Fruit fly (Drosophila melanogaster) whole organism, embryonic: ENCODE data around the gene CG14230.

Source experiments
- Aef1 ChIP-seq: fragments of 200-800 bp; sonication (Bioruptor generic); IDR thresholded peaks from 3 replicates; pipeline ENCODE4 v1.3.6; 2022; ENCODE audit warnings: missing biosample characterization, missing genetic modification characterization
- CG10147 ChIP-seq: fragments of 200-800 bp; sonication (Bioruptor generic); optimal IDR thresholded peaks from 2 replicates; lab custom pipeline; 2019; ENCODE audit warnings: missing biosample characterization, mild to moderate bottlenecking, missing genetic modification characterization, moderate library complexity
- CG10979 ChIP-seq: fragments of 200-800 bp; sonication (Bioruptor generic); optimal IDR thresholded peaks from 2 replicates; lab custom pipeline; 2018; ENCODE audit warnings: missing biosample characterization, mild to moderate bottlenecking, missing genetic modification characterization, moderate library complexity
- CG11560 ChIP-seq: fragments of 200-800 bp; sonication (Bioruptor generic); IDR thresholded peaks from 3 replicates; pipeline ENCODE4 v1.3.6; 2022; ENCODE audit warnings: missing biosample characterization, missing genetic modification characterization
- CG11695 ChIP-seq: fragments of 200-800 bp; sonication (Bioruptor generic); IDR thresholded peaks from 3 replicates; pipeline ENCODE4 v1.3.6; 2022; ENCODE audit warnings: missing biosample characterization, missing genetic modification characterization
- CG12299 ChIP-seq: fragments of 200-800 bp; sonication (Bioruptor generic); optimal IDR thresholded peaks from 2 replicates; lab custom pipeline; 2018; ENCODE audit warnings: missing biosample characterization, mild to moderate bottlenecking, missing genetic modification characterization
- CG12942 ChIP-seq: fragments of 200-800 bp; sonication (Bioruptor generic); optimal IDR thresholded peaks from 3 replicates; lab custom pipeline; 2016; ENCODE audit warnings: missing biosample characterization, missing genetic modification characterization
- CG14710 ChIP-seq: fragments of 200-800 bp; sonication (Bioruptor generic); optimal IDR thresholded peaks from 3 replicates; lab custom pipeline; 2019; ENCODE audit warnings: missing biosample characterization, mild to moderate bottlenecking, missing genetic modification characterization, moderate library complexity
- CG17568 ChIP-seq: fragments of 200-800 bp; sonication (Bioruptor generic); optimal IDR thresholded peaks from 2 replicates; lab custom pipeline; 2018; ENCODE audit warnings: missing biosample characterization, mild to moderate bottlenecking, missing genetic modification characterization, moderate library complexity
- CG17612 ChIP-seq: fragments of 200-800 bp; sonication (Bioruptor generic); IDR thresholded peaks from 2 replicates; pipeline ENCODE4 v1.3.6; 2022; ENCODE audit warnings: missing biosample characterization, missing genetic modification characterization
- CG18764 ChIP-seq: fragments of 200-800 bp; sonication (Bioruptor generic); optimal IDR thresholded peaks from 3 replicates; lab custom pipeline; 2016; ENCODE audit warnings: missing biosample characterization, missing genetic modification characterization
- CG33213 ChIP-seq: fragments of 200-800 bp; sonication (Bioruptor generic); optimal IDR thresholded peaks from 3 replicates; lab custom pipeline; 2016; ENCODE audit warnings: missing biosample characterization, missing genetic modification characterization
- CG33557 ChIP-seq: fragments of 200-800 bp; sonication (Bioruptor generic); optimal IDR thresholded peaks from 2 replicates; lab custom pipeline; 2019; ENCODE audit warnings: missing biosample characterization, mild to moderate bottlenecking, missing genetic modification characterization, moderate library complexity
- CG4404 ChIP-seq: fragments of 200-800 bp; sonication (Bioruptor generic); IDR thresholded peaks from 2 replicates; pipeline ENCODE4 v1.3.6; 2022; ENCODE audit warnings: missing biosample characterization, missing genetic modification characterization
- CG6765 ChIP-seq: fragments of 200-800 bp; sonication (Bioruptor generic); optimal IDR thresholded peaks from 3 replicates; lab custom pipeline; 2017; ENCODE audit warnings: missing biosample characterization, mild to moderate bottlenecking, missing genetic modification characterization
- CG7357 ChIP-seq: fragments of 200-800 bp; sonication (Bioruptor generic); IDR thresholded peaks from 3 replicates; pipeline ENCODE4 v1.3.6; 2022; ENCODE audit warnings: missing biosample characterization, missing genetic modification characterization
- CG7745 ChIP-seq: fragments of 200-800 bp; sonication (Bioruptor generic); optimal IDR thresholded peaks from 2 replicates; lab custom pipeline; 2018; ENCODE audit warnings: missing biosample characterization, mild to moderate bottlenecking, missing genetic modification characterization, moderate library complexity
- CG8944 ChIP-seq: fragments of 200-800 bp; sonication (Bioruptor generic); optimal IDR thresholded peaks from 3 replicates; lab custom pipeline; 2016; ENCODE audit warnings: missing biosample characterization, missing genetic modification characterization
- CG9727 ChIP-seq: fragments of 200-800 bp; sonication (Bioruptor generic); optimal IDR thresholded peaks from 3 replicates; lab custom pipeline; 2017; ENCODE audit warnings: missing biosample characterization, mild to moderate bottlenecking, missing genetic modification characterization
- Dip2 ChIP-seq: fragments of 200-800 bp; sonication (Bioruptor generic); IDR thresholded peaks from 2 replicates; pipeline ENCODE4 v1.3.6; 2022; ENCODE audit warnings: missing biosample characterization, missing genetic modification characterization
- Eip74EF ChIP-seq, 2 experiments: fragments of 200-800 bp in 1 of 2; fragments of >200 bp in 1 of 2; sonication (Bioruptor generic) in 1 of 2; optimal IDR thresholded peaks; 2 replicates each; lab custom pipeline; 2017 to 2019; ENCODE audit warnings: missing biosample characterization in 2 of 2, missing genetic modification characterization in 2 of 2, mild to moderate bottlenecking in 1 of 2, moderate library complexity in 1 of 2
- Ets97D ChIP-seq: fragments of 200-800 bp; sonication (Bioruptor generic); optimal IDR thresholded peaks from 3 replicates; lab custom pipeline; 2016; ENCODE audit warnings: missing biosample characterization, missing genetic modification characterization
- GATAe ChIP-seq: fragments of 200-800 bp; sonication (Bioruptor generic); conservative IDR thresholded peaks from 2 replicates; pipeline ENCODE4 v1.3.6; 2022; ENCODE audit warnings: missing biosample characterization, missing genetic modification characterization
- HLH54F ChIP-seq: fragments of 200-800 bp; sonication (Bioruptor generic); optimal IDR thresholded peaks from 3 replicates; lab custom pipeline; 2016; ENCODE audit warnings: missing biosample characterization, missing genetic modification characterization
- HLHmδ ChIP-seq: fragments of 200-800 bp; sonication (Bioruptor generic); optimal IDR thresholded peaks from 2 replicates; lab custom pipeline; 2018; ENCODE audit warnings: missing biosample characterization, mild to moderate bottlenecking, missing genetic modification characterization, moderate library complexity
- Hand ChIP-seq: fragments of 200-800 bp; sonication (Bioruptor generic); optimal IDR thresholded peaks from 2 replicates; lab custom pipeline; 2017; ENCODE audit warnings: mild to moderate bottlenecking, missing biosample characterization, missing genetic modification reagents, missing genetic modification characterization
- MESR4 ChIP-seq: fragments of 200-800 bp; sonication (Bioruptor generic); optimal IDR thresholded peaks from 2 replicates; lab custom pipeline; 2018; ENCODE audit warnings: missing biosample characterization, mild to moderate bottlenecking, missing genetic modification characterization, moderate library complexity
- MTF-1 ChIP-seq: fragments of 200-800 bp; sonication (Bioruptor generic); optimal IDR thresholded peaks from 2 replicates; lab custom pipeline; 2018; ENCODE audit warnings: missing biosample characterization, mild to moderate bottlenecking, missing genetic modification characterization, borderline replicate concordance
- PHDP ChIP-seq: fragments of 200-800 bp; sonication (Bioruptor generic); optimal IDR thresholded peaks from 3 replicates; lab custom pipeline; 2018; ENCODE audit warnings: missing biosample characterization, mild to moderate bottlenecking, missing genetic modification characterization, moderate library complexity
- Pdp1 ChIP-seq, 2 experiments: fragments of 200-800 bp; sonication (Bioruptor generic); optimal IDR thresholded peaks; 3 replicates each; lab custom pipeline; 2016; ENCODE audit warnings: missing biosample characterization in 2 of 2, missing genetic modification characterization in 2 of 2, mild to moderate bottlenecking in 1 of 2, moderate library complexity in 1 of 2
- Ptx1 ChIP-seq: fragments of 200-800 bp; sonication (Bioruptor generic); IDR thresholded peaks from 2 replicates; pipeline ENCODE4 v1.3.6; 2022; ENCODE audit warnings: missing biosample characterization, missing genetic modification characterization
- Trl ChIP-seq, 3 experiments: fragments of >200 bp in 2 of 3; fragments of 200-800 bp in 1 of 3; sonication (Bioruptor generic) in 1 of 3; optimal IDR thresholded peaks; 2 replicates in 1 of 3; 3 replicates in 2 of 3; lab custom pipeline; 2016 to 2017; ENCODE audit warnings: missing biosample characterization in 1 of 3, missing genetic modification characterization in 1 of 3
- az2 ChIP-seq: fragments of 200-800 bp; sonication (Bioruptor generic); optimal IDR thresholded peaks from 3 replicates; lab custom pipeline; 2016; ENCODE audit warnings: missing biosample characterization, missing genetic modification characterization
- bigmax ChIP-seq: fragments of 200-800 bp; sonication (Bioruptor generic); optimal IDR thresholded peaks from 2 replicates; lab custom pipeline; 2018; ENCODE audit warnings: missing biosample characterization, mild to moderate bottlenecking, missing genetic modification characterization
- eve ChIP-seq, 2 experiments: fragments of >200 bp; optimal IDR thresholded peaks; 2 replicates each; lab custom pipeline; 2017; ENCODE audit warnings: missing biosample characterization in 2 of 2, missing genetic modification characterization in 2 of 2
- gem ChIP-seq: fragments of 200-800 bp; sonication (Bioruptor generic); optimal IDR thresholded peaks from 2 replicates; lab custom pipeline; 2019; ENCODE audit warnings: missing biosample characterization, mild to moderate bottlenecking, missing genetic modification characterization, moderate library complexity
- gfzf ChIP-seq: fragments of 200-800 bp; sonication (Bioruptor generic); optimal IDR thresholded peaks from 2 replicates; lab custom pipeline; 2016; ENCODE audit warnings: missing biosample characterization, mild to moderate bottlenecking, missing genetic modification characterization, moderate library complexity
- klu ChIP-seq: fragments of 200-800 bp; sonication (Bioruptor generic); IDR thresholded peaks from 2 replicates; pipeline ENCODE4 v1.3.6; 2022; ENCODE audit warnings: missing biosample characterization, missing genetic modification characterization
- kni ChIP-seq: fragments of 200-800 bp; sonication (Bioruptor generic); optimal IDR thresholded peaks from 3 replicates; lab custom pipeline; 2017; ENCODE audit warnings: mild to moderate bottlenecking, missing biosample characterization, missing genetic modification reagents, missing genetic modification characterization
- nau ChIP-seq: fragments of 200-800 bp; sonication (Bioruptor generic); optimal IDR thresholded peaks from 3 replicates; lab custom pipeline; 2017; ENCODE audit warnings: missing biosample characterization, mild to moderate bottlenecking, missing genetic modification characterization, missing genetic modification reagents
- otp ChIP-seq: fragments of 200-800 bp; sonication (Bioruptor generic); IDR thresholded peaks from 3 replicates; pipeline ENCODE4, ENCODE4 v1.3.6; 2022; ENCODE audit warnings: missing biosample characterization, missing genetic modification characterization
- psq ChIP-seq: fragments of 200-800 bp; sonication (Bioruptor generic); optimal IDR thresholded peaks from 2 replicates; lab custom pipeline; 2017; ENCODE audit warnings: missing biosample characterization, missing genetic modification characterization
- ro ChIP-seq: fragments of 200-800 bp; sonication (Bioruptor generic); IDR thresholded peaks from 2 replicates; pipeline ENCODE4 v1.3.6; 2022; ENCODE audit warnings: missing biosample characterization, missing genetic modification characterization
- sd ChIP-seq: fragments of 200-800 bp; sonication (Bioruptor generic); optimal IDR thresholded peaks from 3 replicates; lab custom pipeline; 2018; ENCODE audit warnings: missing biosample characterization, mild to moderate bottlenecking, missing genetic modification characterization, moderate library complexity
- vfl ChIP-seq: fragments of 200-800 bp; sonication (Bioruptor generic); optimal IDR thresholded peaks from 2 replicates; lab custom pipeline; 2016; ENCODE audit warnings: missing biosample characterization, missing genetic modification characterization
- vnd ChIP-seq: fragments of 200-800 bp; sonication (Bioruptor generic); IDR thresholded peaks from 3 replicates; pipeline ENCODE4 v1.3.6; 2022; ENCODE audit warnings: missing biosample characterization, missing genetic modification characterization; ENCODE audit not compliant: partially characterized antibody
- yki ChIP-seq: fragments of >200 bp; optimal IDR thresholded peaks from 3 replicates; lab custom pipeline; 2018
- zfh2 ChIP-seq: fragments of 200-800 bp; sonication (Bioruptor generic); optimal IDR thresholded peaks from 2 replicates; lab custom pipeline; 2016; ENCODE audit warnings: missing biosample characterization, missing genetic modification characterization

Gene CG14230

DNA sequence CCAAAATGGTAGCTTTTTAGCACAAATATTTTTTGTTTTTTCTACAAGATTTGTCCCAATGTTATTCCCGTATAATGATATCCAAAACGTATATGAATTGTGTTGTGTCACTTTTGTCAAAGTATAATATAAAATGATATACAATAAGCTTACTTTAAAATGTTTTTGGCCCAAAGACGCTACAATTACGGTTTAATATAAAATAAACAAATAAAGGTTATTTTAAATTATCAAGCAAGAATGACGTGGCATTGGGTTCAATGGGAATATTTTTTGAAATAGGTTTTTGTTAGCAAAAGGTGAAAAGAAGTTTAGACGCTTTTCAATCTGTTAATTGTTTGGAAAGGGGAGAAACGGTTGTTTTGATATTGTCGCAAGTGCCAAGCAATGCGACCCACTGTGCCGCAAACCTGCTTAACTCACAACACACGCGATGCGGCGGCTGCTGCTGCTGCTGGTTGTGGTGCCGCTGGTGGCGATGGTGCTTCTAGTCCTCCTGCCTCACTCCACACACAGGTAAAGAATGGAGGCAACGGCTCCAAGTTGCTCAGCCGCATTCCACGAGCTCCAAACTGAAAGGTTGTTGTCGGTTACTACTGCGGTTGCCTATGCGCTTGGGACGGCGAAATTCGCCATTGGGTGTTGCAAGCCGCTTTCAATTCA is 40.6 kb upstream of the CG14230 start (continued):
- TF ChIP-seq gfzf (no peak), sd (peak; percentile 95), CG6765 (peak; percentile 42), CG12942 (GFP tag; lab: Kevin White, UChicago) (peak; percentile 36), HLHmδ (GFP tag; lab: Kevin White, UChicago) (no peak), CG12299 (tag; lab: Kevin White, UChicago) (no peak), klu (GFP tag; lab: Robert Waterston, UW) (no peak), eve (GFP tag; optimal IDR thresholded peaks at IDR 0.05; lab: Kevin White, UChicago) (no peak), CG18764 (GFP tag; lab: Kevin White, UChicago) (no peak), Aef1 (GFP tag; lab: Robert Waterston, UW) (no peak), Trl (optimal IDR thresholded peaks at IDR 0.05; lab: Kevin White, UChicago) (peak in 1 of 2 experiments; percentile 43), Trl (GFP tag; optimal IDR thresholded peaks at IDR 0.05; lab: Kevin White, UChicago) (no peak), CG33557 (GFP tag; lab: Kevin White, UChicago) (peak; percentile 57), CG7357 (no peak), GATAe (no peak), gem (tag; lab: Kevin White, UChicago) (peak; percentile 56), yki (lab: Kevin White, UChicago) (no peak), CG11560 (tag; lab: Robert Waterston, UW) (no peak), PHDP (tag; lab: Kevin White, UChicago) (peak; percentile 46), Dip2 (GFP tag; lab: Robert Waterston, UW) (no peak), CG10147 (GFP tag; lab: Kevin White, UChicago) (peak; percentile 45), bigmax (GFP tag; lab: Kevin White, UChicago) (no peak), CG33213 (GFP tag; lab: Kevin White, UChicago) (no peak), CG11695 (GFP tag; lab: Robert Waterston, UW) (peak; percentile 46; the same call in 2 of the 3 replicates), CG4404 (0 out of 2 replicates have a peak, but pooled peaks have one; percentile 26), otp (GFP tag; lab: Robert Waterston, UW) (no peak), CG8944 (no peak), CG7745 (tag; lab: Kevin White, UChicago) (no peak), Pdp1 (GFP tag; optimal IDR thresholded peaks at IDR 0.05; lab: Kevin White, UChicago) (peak; percentile 14 to 21), psq (GFP tag; lab: Kevin White, UChicago) (no peak), CG17612 (GFP tag; lab: Robert Waterston, UW) (no peak), Hand (GFP tag; lab: Kevin White, UChicago) (peak; percentile 43), Ptx1 (GFP tag; lab: Robert Waterston, UW) (no peak), vfl (GFP tag; lab: Kevin White, UChicago) (no peak), ro (no peak), MESR4 (GFP tag; lab: Kevin White, UChicago) (no peak), vnd (GFP tag; lab: Robert Waterston, UW) (no peak), az2 (GFP tag; lab: Kevin White, UChicago) (peak; percentile 64), Ets97D (GFP tag; lab: Kevin White, UChicago) (no peak), zfh2 (GFP tag; lab: Kevin White, UChicago) (peak; percentile 41), kni (GFP tag; lab: Kevin White, UChicago) (peak; percentile 50), MTF-1 (GFP tag; lab: Kevin White, UChicago) (no peak), nau (GFP tag; lab: Kevin White, UChicago) (no peak), CG14710 (peak; percentile 43), HLH54F (GFP tag; lab: Kevin White, UChicago) (peak; percentile 37), CG10979 (tag; lab: Kevin White, UChicago) (peak; percentile 64), Eip74EF (GFP tag; optimal IDR thresholded peaks at IDR 0.05; lab: Kevin White, UChicago) (no peak), CG9727 (GFP tag; lab: Kevin White, UChicago) (peak; percentile 78), CG17568 (GFP tag; lab: Kevin White, UChicago) (no peak)
